Fruit fly (Drosophila melanogaster) whole organism, embryonic: ENCODE results near the gene NK7.1.

ENCODE experiments used
- Bgb ChIP-seq: fragments of 200-800 bp; sonication (Bioruptor generic); IDR thresholded peaks from 2 replicates; pipeline ENCODE4 v1.3.6; 2022; ENCODE audit warnings: missing biosample characterization, missing genetic modification characterization; ENCODE audit not compliant: partially characterized antibody
- Bteb2 ChIP-seq: fragments of 200-800 bp; sonication (Bioruptor generic); optimal IDR thresholded peaks from 2 replicates; lab custom pipeline; 2016; ENCODE audit warnings: missing biosample characterization, missing genetic modification characterization
- CG10366 ChIP-seq: fragments of 200-800 bp; sonication (Bioruptor generic); IDR thresholded peaks from 2 replicates; pipeline ENCODE4 v1.3.6; 2022; ENCODE audit warnings: missing biosample characterization, missing genetic modification characterization
- CG11085 ChIP-seq: fragments of 200-800 bp; sonication (Bioruptor generic); IDR thresholded peaks from 2 replicates; pipeline ENCODE4 v1.3.6; 2022; ENCODE audit warnings: missing biosample characterization, missing genetic modification characterization
- CG12219 ChIP-seq: fragments of 200-800 bp; sonication (Bioruptor generic); optimal IDR thresholded peaks from 3 replicates; lab custom pipeline; 2018; ENCODE audit warnings: missing biosample characterization, mild to moderate bottlenecking, missing genetic modification characterization
- CG16813 ChIP-seq: fragments of 200-800 bp; sonication (Bioruptor generic); IDR thresholded peaks from 3 replicates; pipeline ENCODE4 v1.3.6; 2022; ENCODE audit warnings: missing biosample characterization, missing genetic modification characterization; ENCODE audit not compliant: partially characterized antibody
- CG17186 ChIP-seq: fragments of 200-800 bp; sonication (Bioruptor generic); optimal IDR thresholded peaks from 3 replicates; lab custom pipeline; 2017; ENCODE audit warnings: missing biosample characterization, missing genetic modification reagents, missing genetic modification characterization
- CG17361 ChIP-seq: fragments of 200-800 bp; sonication (Bioruptor generic); IDR thresholded peaks from 3 replicates; pipeline ENCODE4 v1.3.6; 2022; ENCODE audit warnings: missing biosample characterization, missing genetic modification characterization
- CG18262 ChIP-seq: fragments of 200-800 bp; optimal IDR thresholded peaks from 3 replicates; lab custom pipeline; 2019; ENCODE audit warnings: missing biosample characterization, mild to moderate bottlenecking, missing genetic modification characterization, moderate library complexity
- CG18764 ChIP-seq: fragments of 200-800 bp; sonication (Bioruptor generic); optimal IDR thresholded peaks from 3 replicates; lab custom pipeline; 2016; ENCODE audit warnings: missing biosample characterization, missing genetic modification characterization
- CG2129 ChIP-seq: fragments of 200-800 bp; sonication (Bioruptor generic); IDR thresholded peaks from 2 replicates; pipeline ENCODE4 v1.3.6; 2022; ENCODE audit warnings: missing biosample characterization, missing genetic modification characterization; ENCODE audit not compliant: partially characterized antibody
- CG30020 ChIP-seq: fragments of 200-800 bp; optimal IDR thresholded peaks from 2 replicates; lab custom pipeline; 2019; ENCODE audit warnings: missing biosample characterization, mild to moderate bottlenecking, missing genetic modification characterization, moderate library complexity
- CG34224 ChIP-seq: fragments of 200-800 bp; sonication (Bioruptor generic); IDR thresholded peaks from 3 replicates; pipeline ENCODE4 v1.3.6; 2022; ENCODE audit warnings: missing biosample characterization, missing genetic modification characterization; ENCODE audit not compliant: partially characterized antibody
- CG3726 ChIP-seq: fragments of 200-800 bp; sonication (Bioruptor generic); IDR thresholded peaks from 3 replicates; pipeline ENCODE4, ENCODE4 v1.3.6; 2022; ENCODE audit warnings: missing biosample characterization, missing genetic modification characterization
- CG4730 ChIP-seq: fragments of 200-800 bp; sonication (Bioruptor generic); IDR thresholded peaks from 2 replicates; pipeline ENCODE4 v1.3.6; 2022; ENCODE audit warnings: missing biosample characterization, missing genetic modification characterization
- CG4854 ChIP-seq: fragments of 200-800 bp; sonication (Bioruptor generic); optimal IDR thresholded peaks from 2 replicates; lab custom pipeline; 2016; ENCODE audit warnings: missing biosample characterization, missing genetic modification characterization, inconsistent platforms
- CG6272 ChIP-seq: fragments of 200-800 bp; sonication (Bioruptor generic); IDR thresholded peaks from 2 replicates; pipeline ENCODE4 v1.3.6; 2022; ENCODE audit warnings: missing biosample characterization, missing genetic modification characterization
- CG6813 ChIP-seq: fragments of 200-800 bp; sonication (Bioruptor generic); optimal IDR thresholded peaks from 2 replicates; lab custom pipeline; 2017; ENCODE audit warnings: missing biosample characterization, missing genetic modification characterization, mild to moderate bottlenecking, moderate library complexity, missing genetic modification reagents
- CG8924 ChIP-seq: fragments of 200-800 bp; optimal IDR thresholded peaks from 3 replicates; lab custom pipeline; 2019; ENCODE audit warnings: missing biosample characterization, mild to moderate bottlenecking, missing genetic modification characterization, moderate library complexity
- CG9609 ChIP-seq: fragments of 200-800 bp; sonication (Bioruptor generic); optimal IDR thresholded peaks from 3 replicates; lab custom pipeline; 2016; ENCODE audit warnings: missing biosample characterization, missing genetic modification characterization
- D19B ChIP-seq: fragments of 200-800 bp; sonication (Bioruptor generic); optimal IDR thresholded peaks from 2 replicates; lab custom pipeline; 2017; ENCODE audit warnings: missing biosample characterization, mild to moderate bottlenecking, missing genetic modification characterization
- Eip74EF ChIP-seq, 2 experiments: fragments of 200-800 bp in 1 of 2; fragments of >200 bp in 1 of 2; sonication (Bioruptor generic) in 1 of 2; optimal IDR thresholded peaks; 2 replicates each; lab custom pipeline; 2017 to 2019; ENCODE audit warnings: missing biosample characterization in 2 of 2, missing genetic modification characterization in 2 of 2, mild to moderate bottlenecking in 1 of 2, moderate library complexity in 1 of 2
- Elba2 ChIP-seq: fragments of 200-800 bp; sonication (Bioruptor generic); optimal IDR thresholded peaks from 3 replicates; lab custom pipeline; 2016; ENCODE audit warnings: missing biosample characterization, missing genetic modification characterization
- Fer3 ChIP-seq: fragments of 200-800 bp; sonication (Bioruptor generic); optimal IDR thresholded peaks from 2 replicates; lab custom pipeline; 2018; ENCODE audit warnings: missing biosample characterization, mild to moderate bottlenecking, missing genetic modification characterization, moderate library complexity
- GATAe ChIP-seq: fragments of 200-800 bp; sonication (Bioruptor generic); conservative IDR thresholded peaks from 2 replicates; pipeline ENCODE4 v1.3.6; 2022; ENCODE audit warnings: missing biosample characterization, missing genetic modification characterization
- Gug ChIP-seq: fragments of 200-800 bp; sonication (Bioruptor generic); IDR thresholded peaks from 4 replicates; pipeline ENCODE4 v1.3.6; 2022; ENCODE audit warnings: missing biosample characterization, missing genetic modification characterization
- H2.0 ChIP-seq: fragments of 200-800 bp; sonication (Bioruptor generic); IDR thresholded peaks from 2 replicates; pipeline ENCODE4 v1.3.6; 2022; ENCODE audit warnings: missing biosample characterization, missing genetic modification characterization
- Kr ChIP-seq: fragments of 200-800 bp; sonication (Bioruptor generic); optimal IDR thresholded peaks from 2 replicates; lab custom pipeline; 2017; ENCODE audit warnings: missing biosample characterization, mild to moderate bottlenecking, missing genetic modification characterization
- Trl ChIP-seq, 3 experiments: fragments of >200 bp in 2 of 3; fragments of 200-800 bp in 1 of 3; sonication (Bioruptor generic) in 1 of 3; optimal IDR thresholded peaks; 2 replicates in 1 of 3; 3 replicates in 2 of 3; lab custom pipeline; 2016 to 2017; ENCODE audit warnings: missing biosample characterization in 1 of 3, missing genetic modification characterization in 1 of 3
- Xbp1 ChIP-seq: fragments of 200-800 bp; sonication (Bioruptor generic); optimal IDR thresholded peaks from 3 replicates; lab custom pipeline; 2016; ENCODE audit warnings: missing biosample characterization, mild to moderate bottlenecking, missing genetic modification characterization
- bab2 ChIP-seq: fragments of 200-800 bp; sonication (Bioruptor generic); optimal IDR thresholded peaks from 2 replicates; lab custom pipeline; 2016; ENCODE audit warnings: missing biosample characterization, missing genetic modification characterization
- bsh ChIP-seq, 2 experiments: fragments of 200-800 bp; sonication (Bioruptor generic); optimal IDR thresholded peaks; 2 replicates each; lab custom pipeline; 2017 to 2018; ENCODE audit warnings: mild to moderate bottlenecking in 2 of 2, missing biosample characterization in 2 of 2, missing genetic modification characterization in 2 of 2, moderate library complexity in 1 of 2
- cg ChIP-seq: fragments of 200-800 bp; sonication (Bioruptor generic); optimal IDR thresholded peaks from 3 replicates; lab custom pipeline; 2019; ENCODE audit warnings: missing biosample characterization, mild to moderate bottlenecking, missing genetic modification characterization, moderate library complexity
- corto ChIP-seq: fragments of 200-800 bp; sonication (Bioruptor generic); optimal IDR thresholded peaks from 2 replicates; lab custom pipeline; 2016; ENCODE audit warnings: missing biosample characterization, mild to moderate bottlenecking, missing genetic modification characterization, moderate library complexity
- dysf ChIP-seq: fragments of 200-800 bp; sonication (Bioruptor generic); IDR thresholded peaks from 3 replicates; pipeline ENCODE4 v1.3.6; 2022; ENCODE audit warnings: missing biosample characterization, missing genetic modification characterization
- eve ChIP-seq, 2 experiments: fragments of >200 bp; optimal IDR thresholded peaks; 2 replicates each; lab custom pipeline; 2017; ENCODE audit warnings: missing biosample characterization in 2 of 2, missing genetic modification characterization in 2 of 2
- exex ChIP-seq: fragments of 200-800 bp; sonication (Bioruptor generic); optimal IDR thresholded peaks from 4 replicates; lab custom pipeline; 2018; ENCODE audit warnings: missing biosample characterization, mild to moderate bottlenecking, missing genetic modification characterization, moderate library complexity
- fd96Cb ChIP-seq: fragments of 200-800 bp; sonication (Bioruptor generic); optimal IDR thresholded peaks from 2 replicates; lab custom pipeline; 2018; ENCODE audit warnings: missing biosample characterization, mild to moderate bottlenecking, missing genetic modification characterization, moderate library complexity
- insv ChIP-seq, 2 experiments: fragments of 200-800 bp; sonication (Bioruptor generic); optimal IDR thresholded peaks; 3 replicates each; lab custom pipeline; 2016 to 2018; ENCODE audit warnings: missing biosample characterization in 2 of 2, missing genetic modification characterization in 2 of 2
- inv ChIP-seq: fragments of 200-800 bp; sonication (Bioruptor generic); IDR thresholded peaks from 2 replicates; pipeline ENCODE4 v1.3.6; 2022; ENCODE audit warnings: missing biosample characterization, missing genetic modification characterization; ENCODE audit not compliant: partially characterized antibody
- ken ChIP-seq: fragments of 200-800 bp; sonication (Bioruptor generic); IDR thresholded peaks from 3 replicates; pipeline ENCODE4 v1.3.6; 2022; ENCODE audit warnings: missing biosample characterization, missing genetic modification characterization
- lola ChIP-seq, 3 experiments: fragments of >200 bp in 2 of 3; fragments of 200-800 bp in 1 of 3; sonication (Bioruptor generic) in 1 of 3; optimal IDR thresholded peaks; 2 replicates each; lab custom pipeline; 2017 to 2019; ENCODE audit warnings: missing biosample characterization in 3 of 3, missing genetic modification characterization in 3 of 3, mild to moderate bottlenecking in 1 of 3, moderate library complexity in 1 of 3
- luna ChIP-seq: fragments of 200-800 bp; sonication (Bioruptor generic); optimal IDR thresholded peaks from 2 replicates; lab custom pipeline; 2016; ENCODE audit warnings: missing biosample characterization, missing genetic modification characterization
- org-1 ChIP-seq: fragments of 200-800 bp; sonication (Bioruptor generic); optimal IDR thresholded peaks from 2 replicates; lab custom pipeline; 2017; ENCODE audit warnings: missing biosample characterization, missing genetic modification characterization
- slbo ChIP-seq: fragments of 200-800 bp; sonication (Bioruptor generic); IDR thresholded peaks from 2 replicates; pipeline ENCODE4 v1.3.6; 2022; ENCODE audit warnings: missing biosample characterization, missing genetic modification characterization
- ssp ChIP-seq: fragments of 200-800 bp; sonication (Bioruptor generic); IDR thresholded peaks from 2 replicates; pipeline ENCODE4 v1.3.6; 2022; ENCODE audit warnings: missing biosample characterization, missing genetic modification characterization
- tin ChIP-seq: fragments of 200-800 bp; sonication (Bioruptor generic); optimal IDR thresholded peaks from 3 replicates; lab custom pipeline; 2016; ENCODE audit warnings: missing biosample characterization, missing genetic modification characterization
- zen2 ChIP-seq: fragments of 200-800 bp; sonication (Bioruptor generic); IDR thresholded peaks from 3 replicates; pipeline ENCODE4 v1.3.6; 2022; ENCODE audit warnings: missing biosample characterization, missing genetic modification characterization; ENCODE audit not compliant: partially characterized antibody

The NK7.1 gene

dm6 chr3R:14413406-14414043 lies 40.8 kb upstream of the NK7.1 start (continued):
- TF ChIP-seq exex (tag; lab: Kevin White, UChicago) (no peak), Bteb2 (GFP tag; lab: Kevin White, UChicago) (no peak), CG18764 (GFP tag; lab: Kevin White, UChicago) (peak; percentile 2), ken (peak; percentile 62; the same call in 2 of the 3 replicates), CG30020 (tag; lab: Kevin White, UChicago) (no peak), dysf (GFP tag; lab: Robert Waterston, UW) (no peak), insv (GFP tag; optimal IDR thresholded peaks at IDR 0.05; lab: Kevin White, UChicago) (no peak), D19B (GFP tag; lab: Kevin White, UChicago) (no peak), CG3726 (GFP tag; lab: Robert Waterston, UW) (peak; percentile 54; the same call in 1 of the 3 replicates), luna (GFP tag; lab: Kevin White, UChicago) (no peak), GATAe (GFP tag; lab: Robert Waterston, UW) (no peak), CG16813 (GFP tag; lab: Robert Waterston, UW) (no peak), Kr (no peak), CG17186 (GFP tag; lab: Kevin White, UChicago) (peak; percentile 0), Fer3 (tag; lab: Kevin White, UChicago) (peak; percentile 6), lola (GFP tag; optimal IDR thresholded peaks at IDR 0.05; lab: Kevin White, UChicago) (peak in 1 of 3 experiments; percentile 47), zen2 (GFP tag; lab: Robert Waterston, UW) (no peak), CG17361 (GFP tag; lab: Robert Waterston, UW) (peak; percentile 48; the same call in 1 of the 3 replicates), eve (GFP tag; optimal IDR thresholded peaks at IDR 0.05; lab: Kevin White, UChicago) (no peak), CG4730 (GFP tag; lab: Robert Waterston, UW) (no peak), ssp (GFP tag; lab: Robert Waterston, UW) (peak; percentile 25; the same call in 1 of the 2 replicates), Eip74EF (GFP tag; optimal IDR thresholded peaks at IDR 0.05; lab: Kevin White, UChicago) (peak in 1 of 2 experiments; percentile 35), CG12219 (peak; percentile 37), cg (no peak), CG9609 (GFP tag; lab: Kevin White, UChicago) (peak; percentile 50), bsh (GFP tag; optimal IDR thresholded peaks at IDR 0.05; lab: Kevin White, UChicago) (peak; percentile 79 to 83), Bgb (GFP tag; lab: Robert Waterston, UW) (no peak), CG6813 (GFP tag; lab: Kevin White, UChicago) (no peak), CG6272 (no peak), bab2 (GFP tag; lab: Kevin White, UChicago) (peak; percentile 47), CG11085 (GFP tag; lab: Robert Waterston, UW) (no peak), corto (GFP tag; lab: Kevin White, UChicago) (peak; percentile 46), Trl (optimal IDR thresholded peaks at IDR 0.05; lab: Kevin White, UChicago) (no peak), Trl (GFP tag; optimal IDR thresholded peaks at IDR 0.05; lab: Kevin White, UChicago) (no peak), inv (GFP tag; lab: Robert Waterston, UW) (no peak), CG8924 (peak; percentile 17), Elba2 (GFP tag; lab: Kevin White, UChicago) (no peak), CG18262 (tag; lab: Kevin White, UChicago) (peak; percentile 60), slbo (peak; percentile 58), CG4854 (GFP tag; lab: Kevin White, UChicago) (no peak), CG2129 (GFP tag; lab: Robert Waterston, UW) (no peak), H2.0 (GFP tag; lab: Robert Waterston, UW) (peak; percentile 70), Gug (GFP tag; lab: Robert Waterston, UW) (peak; percentile 47; the same call in 2 of the 4 replicates), tin (GFP tag; lab: Kevin White, UChicago) (peak; percentile 76), CG34224 (GFP tag; lab: Robert Waterston, UW) (no peak), fd96Cb (tag; lab: Kevin White, UChicago) (peak; percentile 74), Xbp1 (GFP tag; lab: Kevin White, UChicago) (peak; percentile 72), CG10366 (GFP tag; lab: Robert Waterston, UW) (peak; percentile 63), org-1 (GFP tag; lab: Kevin White, UChicago) (peak; percentile 26)
